Worm (Caenorhabditis elegans) whole organism, young adult: ENCODE measurements around the gene C09G12.5.

Source experiments
- B0019.2 ChIP-seq: fragments of 200-800 bp; sonication (Bioruptor generic); conservative IDR thresholded peaks from 2 replicates; pipeline ENCODE4 v1.3.6; 2022; ENCODE audit warnings: missing genetic modification reagents, missing genetic modification characterization, missing compliant biosample characterization
- B0035.1 ChIP-seq: sonication (generic microtip); optimal IDR thresholded peaks from 2 replicates; lab custom pipeline; 2016; ENCODE audit warnings: missing genetic modification characterization, mild to moderate bottlenecking, missing compliant biosample characterization, missing genotype, missing genetic modification reagents
- C17E4.6 ChIP-seq: fragments of 200-800 bp; sonication (Bioruptor generic); IDR thresholded peaks from 2 replicates; pipeline ENCODE4 v1.3.6; 2022; ENCODE audit warnings: missing genetic modification reagents, missing genetic modification characterization, missing compliant biosample characterization
- F49E8.2 ChIP-seq: sonication (generic microtip); optimal IDR thresholded peaks from 3 replicates; lab custom pipeline; 2017; ENCODE audit warnings: missing genetic modification characterization, mild to moderate bottlenecking, missing compliant biosample characterization, antibody characterized with exemption, moderate library complexity; ENCODE audit not compliant: insufficient read depth
- F52B5.7 ChIP-seq: sonication (generic microtip); optimal IDR thresholded peaks from 2 replicates; lab custom pipeline; 2016; ENCODE audit warnings: mild to moderate bottlenecking, missing genetic modification characterization, missing compliant biosample characterization
- T07F8.4 ChIP-seq: sonication (generic microtip); optimal IDR thresholded peaks from 2 replicates; lab custom pipeline; 2016; ENCODE audit warnings: mild to moderate bottlenecking, missing genetic modification characterization, moderate library complexity, missing compliant biosample characterization
- T26A5.8 ChIP-seq: sonication (generic microtip); optimal IDR thresholded peaks from 2 replicates; lab custom pipeline; 2016; ENCODE audit warnings: missing genetic modification characterization, missing compliant biosample characterization
- Y79H2A.3 ChIP-seq: fragments of 200-800 bp; sonication (Bioruptor generic); conservative IDR thresholded peaks from 2 replicates; pipeline ENCODE4 v1.3.6; 2022; ENCODE audit warnings: missing genetic modification reagents, missing genetic modification characterization, missing compliant biosample characterization
- athp-1 ChIP-seq: sonication (generic microtip); optimal IDR thresholded peaks from 2 replicates; lab custom pipeline; 2017; ENCODE audit warnings: mild to moderate bottlenecking, missing genetic modification characterization, missing compliant biosample characterization
- attf-6 ChIP-seq: fragments of 200-800 bp; sonication (Bioruptor generic); IDR thresholded peaks from 2 replicates; pipeline ENCODE4 v1.3.6; 2022; ENCODE audit warnings: missing genetic modification reagents, missing genetic modification characterization, missing compliant biosample characterization
- cebp-1 ChIP-seq, 2 experiments: fragments of 200-800 bp in 1 of 2; sonication (Bioruptor generic) in 1 of 2; sonication (generic microtip) in 1 of 2; IDR thresholded peaks in 1 of 2; optimal IDR thresholded peaks in 1 of 2; 2 replicates each; pipeline versions ENCODE4 v1.3.6 to Lab custom; 2017 to 2022; ENCODE audit warnings: missing compliant biosample characterization in 2 of 2, missing genetic modification characterization in 2 of 2, mild to moderate bottlenecking in 1 of 2, missing genetic modification reagents in 1 of 2, moderate library complexity in 1 of 2
- ceh-27 ChIP-seq: fragments of 200-800 bp; sonication (Bioruptor generic); optimal IDR thresholded peaks from 2 replicates; lab custom pipeline; 2018; ENCODE audit warnings: mild to moderate bottlenecking, missing genetic modification characterization, moderate library complexity, missing compliant biosample characterization
- ceh-91 ChIP-seq: fragments of 200-800 bp; sonication (Bioruptor generic); IDR thresholded peaks from 2 replicates; pipeline ENCODE4 v1.3.6; 2022; ENCODE audit warnings: missing genetic modification reagents, missing genetic modification characterization, missing compliant biosample characterization
- egl-44 ChIP-seq: fragments of 200-800 bp; sonication (Bioruptor generic); IDR thresholded peaks from 2 replicates; pipeline ENCODE4 v1.3.6; 2022; ENCODE audit warnings: missing genetic modification reagents, missing genetic modification characterization, missing compliant biosample characterization
- ekl-4 ChIP-seq: fragments of 200-800 bp; sonication (Bioruptor generic); IDR thresholded peaks from 2 replicates; pipeline ENCODE4 v1.3.6; 2022; ENCODE audit warnings: missing genetic modification reagents, missing genetic modification characterization, missing compliant biosample characterization
- gei-17 ChIP-seq: fragments of 200-800 bp; sonication (Bioruptor generic); optimal IDR thresholded peaks from 2 replicates; lab custom pipeline; 2018; ENCODE audit warnings: mild to moderate bottlenecking, missing genetic modification characterization, missing compliant biosample characterization
- hlh-12 ChIP-seq: sonication (generic microtip); optimal IDR thresholded peaks from 2 replicates; lab custom pipeline; 2016; ENCODE audit warnings: missing genetic modification characterization, missing compliant biosample characterization
- hmg-1.2 ChIP-seq: fragments of 200-800 bp; sonication (Bioruptor generic); IDR thresholded peaks from 2 replicates; pipeline ENCODE4 v1.3.6; 2022; ENCODE audit warnings: missing genetic modification reagents, missing genetic modification characterization, missing compliant biosample characterization
- hmg-20 ChIP-seq: fragments of 200-800 bp; sonication (Bioruptor generic); IDR thresholded peaks from 2 replicates; pipeline ENCODE4 v1.3.6; 2022; ENCODE audit warnings: missing genetic modification reagents, missing genetic modification characterization, missing compliant biosample characterization
- hrde-1 ChIP-seq: sonication (generic microtip); optimal IDR thresholded peaks from 2 replicates; lab custom pipeline; 2016; ENCODE audit warnings: missing genetic modification characterization, mild to moderate bottlenecking, missing compliant biosample characterization, moderate library complexity, missing genotype, missing genetic modification reagents, borderline replicate concordance
- let-607 ChIP-seq, 2 experiments: fragments of 200-800 bp in 1 of 2; sonication (Bioruptor generic) in 1 of 2; sonication (generic microtip) in 1 of 2; optimal IDR thresholded peaks; 2 replicates each; lab custom pipeline; 2016 to 2018; ENCODE audit warnings: mild to moderate bottlenecking in 2 of 2, missing compliant biosample characterization in 2 of 2, missing genetic modification characterization in 2 of 2, moderate library complexity in 2 of 2, missing genotype in 1 of 2
- lsy-27 ChIP-seq: sonication (generic microtip); optimal IDR thresholded peaks from 2 replicates; lab custom pipeline; 2017; ENCODE audit warnings: missing genetic modification characterization, mild to moderate bottlenecking, missing compliant biosample characterization, antibody characterized with exemption, missing genotype, borderline replicate concordance; ENCODE audit not compliant: insufficient read depth
- madf-3 ChIP-seq: fragments of 200-800 bp; sonication (Bioruptor generic); IDR thresholded peaks from 2 replicates; pipeline ENCODE4 v1.3.6; 2022; ENCODE audit warnings: missing genetic modification reagents, missing genetic modification characterization, missing compliant biosample characterization
- mcd-1 ChIP-seq: fragments of 200-800 bp; sonication (Bioruptor generic); IDR thresholded peaks from 2 replicates; pipeline ENCODE4 v1.3.6; 2022; ENCODE audit warnings: missing genetic modification reagents, missing genetic modification characterization, missing compliant biosample characterization
- nfyb-1 ChIP-seq: fragments of 200-800 bp; sonication (Bioruptor generic); IDR thresholded peaks from 2 replicates; pipeline ENCODE4 v1.3.6; 2022; ENCODE audit warnings: missing genetic modification reagents, missing genetic modification characterization, missing compliant biosample characterization
- nhr-120 ChIP-seq: fragments of 200-800 bp; sonication (Bioruptor generic); IDR thresholded peaks from 2 replicates; pipeline ENCODE4 v1.3.6; 2022; ENCODE audit warnings: missing genetic modification characterization, missing compliant biosample characterization
- nhr-179 ChIP-seq: sonication (generic microtip); optimal IDR thresholded peaks from 2 replicates; lab custom pipeline; 2016; ENCODE audit warnings: mild to moderate bottlenecking, missing genetic modification characterization, missing compliant biosample characterization
- nhr-90 ChIP-seq: sonication (generic microtip); optimal IDR thresholded peaks from 2 replicates; lab custom pipeline; 2016; ENCODE audit warnings: missing genotype, mild to moderate bottlenecking, missing genetic modification characterization, missing compliant biosample characterization
- pha-4 ChIP-seq: fragments of 150-350 bp; sonication (generic microtip); optimal IDR thresholded peaks from 2 replicates; lab custom pipeline; 2014; ENCODE audit warnings: missing biosample characterization, missing genetic modification reagents, missing genetic modification characterization
- rpc-1 ChIP-seq, 2 experiments: fragments of 150-350 bp in 1 of 2; sonication (generic microtip) in 1 of 2; optimal IDR thresholded peaks; 2 replicates each; lab custom pipeline; 2014 to 2018; ENCODE audit warnings: missing biosample characterization in 1 of 2, missing genetic modification characterization in 1 of 2, missing genetic modification reagents in 1 of 2, missing genotype in 1 of 2
- snpc-4 ChIP-seq, 5 experiments: fragments of 150-350 bp in 1 of 5; sonication (generic microtip) in 4 of 5; optimal IDR thresholded peaks; 2 replicates each; lab custom pipeline; 2014 to 2018; ENCODE audit warnings: missing genetic modification characterization in 5 of 5, missing biosample characterization in 3 of 5, antibody characterized with exemption in 2 of 5, mild to moderate bottlenecking in 2 of 5, missing compliant biosample characterization in 2 of 5, missing genotype in 2 of 5, moderate library complexity in 2 of 5, missing genetic modification reagents in 1 of 5
- somi-1 ChIP-seq: fragments of 200-800 bp; sonication (Bioruptor generic); optimal IDR thresholded peaks from 2 replicates; lab custom pipeline; 2018; ENCODE audit warnings: mild to moderate bottlenecking, missing genetic modification characterization, missing compliant biosample characterization
- tlf-1 ChIP-seq: fragments of 200-800 bp; sonication (Bioruptor generic); optimal IDR thresholded peaks from 2 replicates; lab custom pipeline; 2018; ENCODE audit warnings: mild to moderate bottlenecking, missing genetic modification characterization, missing compliant biosample characterization
- zfh-2 ChIP-seq: fragments of 200-800 bp; sonication (Bioruptor generic); conservative IDR thresholded peaks from 2 replicates; pipeline ENCODE4 v1.3.6; 2022; ENCODE audit warnings: missing genetic modification reagents, missing genetic modification characterization, missing compliant biosample characterization
- ztf-25 ChIP-seq: fragments of 200-800 bp; sonication (Bioruptor generic); IDR thresholded peaks from 2 replicates; pipeline ENCODE4 v1.3.6; 2022; ENCODE audit warnings: missing genetic modification reagents, missing genetic modification characterization, missing compliant biosample characterization
- ztf-6 ChIP-seq: fragments of 200-800 bp; sonication (Bioruptor generic); IDR thresholded peaks from 2 replicates; pipeline ENCODE4 v1.3.6; 2022; ENCODE audit warnings: missing genetic modification reagents, missing genetic modification characterization, missing compliant biosample characterization

C09G12.5 gene

ce11 chrIV:3519352-3519751 is 40.2 kb downstream of the C09G12.5 start (continued):
- TF ChIP-seq let-607 (tag; optimal IDR thresholded peaks at IDR 0.05; lab: Kevin White, UChicago) (no peak), attf-6 (GFP tag; lab: Robert Waterston, UW) (no peak), snpc-4 (GFP tag; optimal IDR thresholded peaks at IDR 0.05; lab: Kevin White, UChicago) (peak; percentile 68), snpc-4 (tag; optimal IDR thresholded peaks at IDR 0.05; lab: Kevin White, UChicago) (peak; percentile 70 to 85 (median 84))

DNA sequence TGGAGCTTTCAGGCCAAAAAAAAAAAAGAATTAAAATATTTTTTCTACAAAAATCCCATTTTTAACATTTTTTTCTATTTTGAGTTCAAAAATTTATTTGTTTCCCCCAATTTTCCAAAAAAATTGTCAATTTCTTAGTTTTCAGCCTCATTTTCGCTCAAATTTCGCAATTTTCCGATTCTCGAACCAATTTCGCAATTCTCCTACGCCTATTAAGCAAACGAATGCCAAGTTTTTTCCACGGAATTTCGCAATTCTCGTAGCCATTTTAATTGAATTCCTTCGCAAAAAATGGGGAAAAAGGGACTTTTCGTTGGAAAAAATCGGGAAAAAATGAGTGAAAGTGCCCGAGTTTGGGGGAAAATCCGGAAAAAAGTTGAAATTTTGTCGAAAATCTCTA is 41.2 kb downstream of the C09G12.5 start:
- no peak for TF ChIP-seq madf-3 (GFP tag; lab: Robert Waterston, UW)
- TF ChIP-seq cebp-1 (GFP tag; IDR thresholded peaks at IDR 0.05; lab: Robert Waterston, UW), result peak; percentile 93
- TF ChIP-seq cebp-1 (tag; optimal IDR thresholded peaks at IDR 0.05; lab: Kevin White, UChicago), result peak; percentile 100

- TF ChIP-seq nhr-120 (no peak), F52B5.7 (no peak), mcd-1 (no peak), T07F8.4 (tag; lab: Kevin White, UChicago) (no peak), nfyb-1 (0 out of 2 replicates have a peak, but pooled peaks have one; percentile 16), Y79H2A.3 (GFP tag; lab: Robert Waterston, UW) (no peak), ztf-6 (GFP tag; lab: Robert Waterston, UW) (no peak), lsy-27 (no peak), ekl-4 (GFP tag; lab: Robert Waterston, UW) (no peak), egl-44 (GFP tag; lab: Robert Waterston, UW) (no peak), hmg-1.2 (peak; percentile 14; the same call in 1 of the 2 replicates), hmg-20 (GFP tag; lab: Robert Waterston, UW) (no peak), ceh-91 (GFP tag; lab: Robert Waterston, UW) (no peak), ceh-27 (GFP tag; lab: Kevin White, UChicago) (peak; percentile 46), hlh-12 (tag; lab: Kevin White, UChicago) (no peak), somi-1 (GFP tag; lab: Kevin White, UChicago) (no peak), tlf-1 (no peak), C17E4.6 (GFP tag; lab: Robert Waterston, UW) (no peak), athp-1 (tag; lab: Kevin White, UChicago) (no peak), F49E8.2 (no peak), T26A5.8 (tag; lab: Kevin White, UChicago) (no peak), rpc-1 (optimal IDR thresholded peaks at IDR 0.05; lab: Kevin White, UChicago) (no peak), rpc-1 (tag; optimal IDR thresholded peaks at IDR 0.05; lab: Kevin White, UChicago) (no peak), pha-4 (tag; lab: Kevin White, UChicago) (no peak), zfh-2 (GFP tag; lab: Robert Waterston, UW) (peak; percentile 30; the same call in 1 of the 2 replicates), ztf-25 (GFP tag; lab: Robert Waterston, UW) (no peak), nhr-90 (no peak), gei-17 (GFP tag; lab: Kevin White, UChicago) (no peak), nhr-179 (tag; lab: Kevin White, UChicago) (no peak), B0035.1 (tag; lab: Kevin White, UChicago) (no peak), hrde-1 (tag; lab: Kevin White, UChicago) (no peak), B0019.2 (no peak)
These were observed 41.8 kb downstream of the C09G12.5 start for ce11 chrIV:3520957-3521356.
